Worm (Caenorhabditis elegans) whole organism, L4 larva: ENCODE data around the gene Y38F2AR.12.

ENCODE experiments used
- F37D6.2 ChIP-seq: sonication (generic microtip); optimal IDR thresholded peaks from 2 replicates; lab custom pipeline; 2016; ENCODE audit warnings: mild to moderate bottlenecking, missing genetic modification characterization, missing compliant biosample characterization
- F49E8.2 ChIP-seq: sonication (generic microtip); optimal IDR thresholded peaks from 2 replicates; lab custom pipeline; 2016; ENCODE audit warnings: missing compliant biosample characterization, mild to moderate bottlenecking, missing genetic modification characterization, borderline replicate concordance
- T20F7.1 ChIP-seq: fragments of 200-800 bp; sonication (Bioruptor generic); optimal IDR thresholded peaks from 2 replicates; lab custom pipeline; 2018; ENCODE audit warnings: mild to moderate bottlenecking, missing genetic modification characterization, missing compliant biosample characterization
- Y105C5A.15 ChIP-seq: fragments of 200-800 bp; sonication (Bioruptor generic); IDR thresholded peaks from 2 replicates; pipeline ENCODE4 v1.3.6; 2022; ENCODE audit warnings: missing genetic modification characterization, missing compliant biosample characterization
- Y48G9A.11 ChIP-seq: fragments of 200-800 bp; sonication (Bioruptor generic); IDR thresholded peaks from 2 replicates; pipeline ENCODE4 v1.3.6; 2022; ENCODE audit warnings: missing genetic modification reagents, missing genetic modification characterization, missing compliant biosample characterization
- ZK337.2 ChIP-seq: fragments of 200-800 bp; sonication (Bioruptor generic); IDR thresholded peaks from 2 replicates; pipeline ENCODE4 v1.3.6; 2022; ENCODE audit warnings: missing genetic modification reagents, missing genetic modification characterization, missing compliant biosample characterization
- aha-1 ChIP-seq: fragments of 150-350 bp; peaks from one replicate; lab custom pipeline; 2014; ENCODE audit warnings: missing biosample characterization, missing genetic modification characterization
- aly-2 ChIP-seq: sonication (generic microtip); optimal IDR thresholded peaks from 2 replicates; lab custom pipeline; 2018; ENCODE audit warnings: missing biosample characterization, missing genetic modification characterization
- ama-1 ChIP-seq: fragments of 150-350 bp; optimal IDR thresholded peaks from 2 replicates; lab custom pipeline; 2014; ENCODE audit warnings: inconsistent platforms, mixed read lengths
- ceh-20 ChIP-seq: fragments of 200-800 bp; sonication (Bioruptor generic); IDR thresholded peaks from 2 replicates; pipeline ENCODE4 v1.3.6; 2022; ENCODE audit warnings: missing genetic modification reagents, missing genetic modification characterization, missing compliant biosample characterization
- ceh-28 ChIP-seq: fragments of 150-350 bp; optimal IDR thresholded peaks from 2 replicates; lab custom pipeline; 2014; ENCODE audit warnings: missing biosample characterization, missing genetic modification reagents, missing genetic modification characterization
- ceh-44 ChIP-seq: fragments of 200-800 bp; sonication (Bioruptor generic); IDR thresholded peaks from 2 replicates; pipeline ENCODE4 v1.3.6; 2022; ENCODE audit warnings: missing genetic modification reagents, missing genetic modification characterization, missing compliant biosample characterization
- ceh-82 ChIP-seq: sonication (generic microtip); optimal IDR thresholded peaks from 2 replicates; lab custom pipeline; 2017; ENCODE audit warnings: missing biosample characterization, missing genetic modification characterization
- ces-1 ChIP-seq: fragments of 150-350 bp; sonication (generic microtip); optimal IDR thresholded peaks from 4 replicates; lab custom pipeline; 2014; ENCODE audit warnings: missing biosample characterization, missing genetic modification reagents, missing genetic modification characterization
- ctbp-1 ChIP-seq: fragments of 200-800 bp; sonication (Bioruptor generic); IDR thresholded peaks from 2 replicates; pipeline ENCODE4 v1.3.6; 2022; ENCODE audit warnings: missing genetic modification reagents, missing genetic modification characterization, missing compliant biosample characterization
- daf-19 ChIP-seq: fragments of 200-800 bp; sonication (Bioruptor generic); conservative IDR thresholded peaks from 2 replicates; pipeline ENCODE4 v1.3.6; 2022; ENCODE audit warnings: missing genetic modification characterization, missing compliant biosample characterization
- egl-43 ChIP-seq: fragments of 200-800 bp; sonication (Bioruptor generic); IDR thresholded peaks from 2 replicates; pipeline ENCODE4 v1.3.6; 2022; ENCODE audit warnings: missing genetic modification reagents, missing genetic modification characterization, missing compliant biosample characterization
- fos-1 ChIP-seq: fragments of 150-350 bp; optimal IDR thresholded peaks from 2 replicates; lab custom pipeline; 2014; ENCODE audit warnings: missing biosample characterization, missing genetic modification characterization
- gei-8 ChIP-seq: fragments of 200-800 bp; sonication (Bioruptor generic); optimal IDR thresholded peaks from 2 replicates; lab custom pipeline; 2018; ENCODE audit warnings: mild to moderate bottlenecking, missing genetic modification characterization, missing compliant biosample characterization
- hlh-11 ChIP-seq: fragments of 200-800 bp; sonication (Bioruptor generic); optimal IDR thresholded peaks from 2 replicates; lab custom pipeline; 2018; ENCODE audit warnings: mild to moderate bottlenecking, missing genetic modification characterization, missing compliant biosample characterization
- hmg-1.1 ChIP-seq: fragments of 200-800 bp; sonication (Bioruptor generic); IDR thresholded peaks from 2 replicates; pipeline ENCODE4 v1.3.6; 2022; ENCODE audit warnings: missing genetic modification reagents, missing genetic modification characterization, missing compliant biosample characterization
- lim-7 ChIP-seq: fragments of 200-800 bp; sonication (Bioruptor generic); IDR thresholded peaks from 2 replicates; pipeline ENCODE4 v1.3.6; 2022; ENCODE audit warnings: missing genetic modification characterization, missing compliant biosample characterization
- lin-15B ChIP-seq: fragments of 150-350 bp; sonication (generic microtip); optimal IDR thresholded peaks from 3 replicates; lab custom pipeline; 2014; ENCODE audit warnings: missing biosample characterization, missing genetic modification characterization
- lin-29 ChIP-seq: fragments of 200-800 bp; sonication (Bioruptor generic); IDR thresholded peaks from 2 replicates; pipeline ENCODE4 v1.3.6; 2022; ENCODE audit warnings: missing genetic modification reagents, missing genetic modification characterization, missing compliant biosample characterization
- lin-38 ChIP-seq: fragments of 200-800 bp; sonication (Bioruptor generic); IDR thresholded peaks from 2 replicates; pipeline ENCODE4 v1.3.6; 2022; ENCODE audit warnings: missing genetic modification reagents, missing genetic modification characterization, missing compliant biosample characterization
- lin-39 ChIP-seq: fragments of 150-350 bp; optimal IDR thresholded peaks from 2 replicates; lab custom pipeline; 2014; ENCODE audit warnings: missing biosample characterization, missing genetic modification reagents, missing genetic modification characterization
- lsy-2 ChIP-seq, 2 experiments: fragments of 150-350 bp in 1 of 2; sonication (generic microtip) in 1 of 2; optimal IDR thresholded peaks; 2 replicates each; lab custom pipeline; 2014 to 2017; ENCODE audit warnings: missing biosample characterization in 2 of 2, missing genetic modification characterization in 2 of 2
- madf-5 ChIP-seq, 2 experiments: fragments of 200-800 bp; sonication (Bioruptor generic); IDR thresholded peaks; 2 replicates each; pipeline ENCODE4 v1.3.6; 2022; ENCODE audit warnings: missing compliant biosample characterization in 2 of 2, missing genetic modification characterization in 2 of 2
- mdt-29 ChIP-seq: fragments of 200-800 bp; sonication (Bioruptor generic); IDR thresholded peaks from 2 replicates; pipeline ENCODE4 v1.3.6; 2022; ENCODE audit warnings: missing genetic modification reagents, missing genetic modification characterization, missing compliant biosample characterization
- mes-2 ChIP-seq: sonication (generic microtip); optimal IDR thresholded peaks from 2 replicates; lab custom pipeline; 2016; ENCODE audit warnings: missing genotype, mild to moderate bottlenecking, missing genetic modification characterization, missing compliant biosample characterization; ENCODE audit not compliant: poor library complexity, severe bottlenecking
- mxl-2 ChIP-seq: fragments of 200-800 bp; sonication (Bioruptor generic); conservative IDR thresholded peaks from 2 replicates; pipeline ENCODE4 v1.3.6; 2022; ENCODE audit warnings: missing genetic modification reagents, missing genetic modification characterization, missing compliant biosample characterization
- mxl-3 ChIP-seq: fragments of 200-800 bp; sonication (Bioruptor generic); optimal IDR thresholded peaks from 2 replicates; lab custom pipeline; 2018; ENCODE audit warnings: mild to moderate bottlenecking, missing genetic modification characterization, missing compliant biosample characterization
- nhr-11 ChIP-seq: fragments of 150-350 bp; optimal IDR thresholded peaks from 2 replicates; lab custom pipeline; 2014; ENCODE audit warnings: missing biosample characterization, missing genetic modification characterization
- nhr-111 ChIP-seq: fragments of 200-800 bp; sonication (Bioruptor generic); optimal IDR thresholded peaks from 2 replicates; lab custom pipeline; 2018; ENCODE audit warnings: mild to moderate bottlenecking, missing genetic modification characterization, missing compliant biosample characterization
- nhr-28 ChIP-seq: fragments of 150-350 bp; optimal IDR thresholded peaks from 2 replicates; lab custom pipeline; 2014; ENCODE audit warnings: missing biosample characterization, missing genetic modification characterization
- pha-4 ChIP-seq, 2 experiments: fragments of 150-350 bp in 1 of 2; fragments of 200-800 bp in 1 of 2; sonication (Bioruptor generic) in 1 of 2; IDR thresholded peaks in 1 of 2; optimal IDR thresholded peaks in 1 of 2; 2 replicates each; pipeline versions ENCODE4 v1.3.6 to Lab custom; 2014 to 2022; ENCODE audit warnings: missing genetic modification characterization in 2 of 2, missing genetic modification reagents in 2 of 2, missing biosample characterization in 1 of 2, missing compliant biosample characterization in 1 of 2
- snpc-1.2 ChIP-seq: fragments of 200-800 bp; sonication (Bioruptor generic); IDR thresholded peaks from 2 replicates; pipeline ENCODE4 v1.3.6; 2022; ENCODE audit warnings: missing genetic modification reagents, missing genetic modification characterization, missing compliant biosample characterization
- snpc-4 ChIP-seq: fragments of 150-350 bp; optimal IDR thresholded peaks from 2 replicates; lab custom pipeline; 2014; ENCODE audit warnings: missing biosample characterization, missing genetic modification characterization
- spr-1 ChIP-seq: sonication (generic microtip); optimal IDR thresholded peaks from 2 replicates; lab custom pipeline; 2016; ENCODE audit warnings: mild to moderate bottlenecking, missing genetic modification characterization, missing compliant biosample characterization
- tag-97 ChIP-seq: fragments of 200-800 bp; sonication (Bioruptor generic); IDR thresholded peaks from 2 replicates; pipeline ENCODE4 v1.3.6; 2022; ENCODE audit warnings: missing genetic modification characterization, missing compliant biosample characterization
- tra-1 ChIP-seq: fragments of 200-800 bp; sonication (Bioruptor generic); IDR thresholded peaks from 2 replicates; pipeline ENCODE4 v1.3.6; 2022; ENCODE audit warnings: missing genetic modification reagents, missing genetic modification characterization, missing compliant biosample characterization
- unc-62 ChIP-seq, 3 experiments: fragments of 150-350 bp in 1 of 3; sonication (generic microtip); optimal IDR thresholded peaks in 2 of 3; peaks in 1 of 3; 1 replicate in 1 of 3; 2 replicates in 2 of 3; lab custom pipeline; 2014 to 2017; ENCODE audit warnings: missing biosample characterization in 3 of 3, missing genetic modification characterization in 3 of 3, missing genetic modification reagents in 3 of 3, missing genotype in 1 of 3
- zag-1 ChIP-seq: fragments of 150-350 bp; optimal IDR thresholded peaks from 2 replicates; lab custom pipeline; 2014; ENCODE audit warnings: missing biosample characterization, missing genetic modification characterization
- zfp-3 ChIP-seq: fragments of 200-800 bp; sonication (Bioruptor generic); conservative IDR thresholded peaks from 2 replicates; pipeline ENCODE4 v1.3.6; 2022; ENCODE audit warnings: missing genetic modification reagents, missing genetic modification characterization, missing compliant biosample characterization
- ztf-11 ChIP-seq: fragments of 150-350 bp; optimal IDR thresholded peaks from 2 replicates; lab custom pipeline; 2014; ENCODE audit warnings: missing biosample characterization, missing genetic modification characterization
- ztf-7 ChIP-seq: fragments of 150-350 bp; optimal IDR thresholded peaks from 2 replicates; lab custom pipeline; 2014; ENCODE audit warnings: missing biosample characterization, missing genetic modification characterization

The Y38F2AR.12 gene

DNA sequence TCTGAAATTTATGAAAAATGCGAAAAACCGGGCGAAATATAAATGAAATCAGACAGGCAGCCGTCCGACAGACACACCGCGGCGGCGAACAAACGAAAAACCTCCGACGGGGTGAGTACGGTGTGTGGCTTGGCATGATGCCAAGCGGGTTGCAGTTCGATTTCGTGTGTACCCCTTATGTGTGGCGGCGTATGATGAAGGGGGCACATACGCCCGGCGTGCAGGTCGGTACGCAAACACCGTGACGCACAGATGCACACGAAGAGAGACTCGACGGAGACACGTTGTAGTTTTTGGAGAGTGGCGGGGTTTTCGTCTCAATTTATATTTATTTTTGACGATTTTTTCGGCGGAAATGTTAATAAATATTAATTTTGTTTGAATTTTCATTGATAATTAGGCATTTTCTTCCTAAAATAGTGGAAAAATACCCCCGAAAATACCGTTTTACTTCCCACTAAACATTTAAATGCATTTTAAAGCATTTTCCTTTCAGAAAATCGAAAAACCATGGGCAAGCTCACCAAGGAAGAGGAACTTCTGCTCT is 23.2 kb downstream of the Y38F2AR.12 start, which contains the start of gene trap-3 (continued):
- peak; percentile 94 for TF ChIP-seq tra-1 (GFP tag; lab: Robert Waterston, UW)
- TF ChIP-seq ctbp-1 (GFP tag; lab: Robert Waterston, UW): peak; percentile 94
- TF ChIP-seq madf-5 (GFP tag; IDR thresholded peaks at IDR 0.05; lab: Robert Waterston, UW): 0 out of 4 replicates have a peak, but pooled peaks of 1 of the 2 experiments have one; percentile 28
- peak; percentile 98 for TF ChIP-seq hmg-1.1 (GFP tag; lab: Robert Waterston, UW)
- TF ChIP-seq aly-2: no peak
- TF ChIP-seq gei-8: peak; percentile 60
- peak; percentile 93 for TF ChIP-seq mdt-29
- TF ChIP-seq aha-1 (tag; lab: Kevin White, UChicago): peak; percentile 99
- TF ChIP-seq mes-2 (tag; lab: Kevin White, UChicago): peak; percentile 91
- no peak for TF ChIP-seq unc-62 (GFP tag; optimal IDR thresholded peaks at IDR 0.05 in 1 of 2; lab: Kevin White, UChicago)
- no peak for TF ChIP-seq unc-62 (tag; optimal IDR thresholded peaks at IDR 0.05; lab: Kevin White, UChicago)
- peak; percentile 95 for TF ChIP-seq zfp-3
- TF ChIP-seq Y105C5A.15 (GFP tag; lab: Robert Waterston, UW): peak; percentile 71; the same call in 1 of the 2 replicates
- TF ChIP-seq F49E8.2 (tag; lab: Kevin White, UChicago): peak; percentile 86
- TF ChIP-seq hlh-11 (tag; lab: Kevin White, UChicago): peak; percentile 98
- TF ChIP-seq snpc-4 (tag; lab: Kevin White, UChicago): peak; percentile 11
- peak; percentile 87 for TF ChIP-seq pha-4 (GFP tag; IDR thresholded peaks at IDR 0.05; lab: Robert Waterston, UW)
- no peak for TF ChIP-seq pha-4 (tag; optimal IDR thresholded peaks at IDR 0.05; lab: Kevin White, UChicago)
- peak; percentile 38 for TF ChIP-seq nhr-111 (GFP tag; lab: Kevin White, UChicago)
- TF ChIP-seq lim-7 (GFP tag; lab: Robert Waterston, UW): peak; percentile 67
- TF ChIP-seq fos-1 (tag; lab: Kevin White, UChicago): no peak
- TF ChIP-seq nhr-28: peak; percentile 92
- TF ChIP-seq ceh-20 (GFP tag; lab: Robert Waterston, UW): peak; percentile 95
- TF ChIP-seq spr-1 (tag; lab: Kevin White, UChicago): peak; percentile 95
- TF ChIP-seq lin-38 (GFP tag; lab: Robert Waterston, UW): peak; percentile 98
- TF ChIP-seq ceh-28 (tag; lab: Kevin White, UChicago): no peak
- TF ChIP-seq lin-39 (tag; lab: Kevin White, UChicago): no peak
- peak; percentile 79 for TF ChIP-seq mxl-2 (GFP tag; lab: Robert Waterston, UW)
- TF ChIP-seq, all 104 proteins: peak for 83

ce11 chrIV:2387970-2388705 is 24.1 kb downstream of the Y38F2AR.12 start, which contains the start of gene sec-61.B:
Gene sec-61.B (minus strand): TSS chrIV:2388675.
- TF ChIP-seq ces-1 (GFP tag; lab: Kevin White, UChicago) (no peak), daf-19 (GFP tag; lab: Robert Waterston, UW) (peak; percentile 76), egl-43 (GFP tag; lab: Robert Waterston, UW) (0 out of 2 replicates have a peak, but pooled peaks have one; percentile 21), pha-4 (GFP tag; IDR thresholded peaks at IDR 0.05; lab: Robert Waterston, UW) (no peak), pha-4 (tag; optimal IDR thresholded peaks at IDR 0.05; lab: Kevin White, UChicago) (no peak), ztf-11 (tag; lab: Kevin White, UChicago) (no peak), T20F7.1 (GFP tag; lab: Kevin White, UChicago) (no peak), ztf-7 (tag; lab: Kevin White, UChicago) (no peak), zag-1 (tag; lab: Kevin White, UChicago) (no peak), lsy-2 (tag; optimal IDR thresholded peaks at IDR 0.05; lab: Kevin White, UChicago) (peak in 1 of 2 experiments; percentile 62), mxl-3 (GFP tag; lab: Kevin White, UChicago) (no peak), lin-39 (tag; lab: Kevin White, UChicago) (no peak), aly-2 (no peak), nhr-11 (no peak), F37D6.2 (no peak), ctbp-1 (GFP tag; lab: Robert Waterston, UW) (no peak), ceh-44 (GFP tag; lab: Robert Waterston, UW) (no peak), ZK337.2 (GFP tag; lab: Robert Waterston, UW) (no peak), lin-15B (tag; lab: Kevin White, UChicago) (no peak), snpc-1.2 (GFP tag; lab: Robert Waterston, UW) (no peak), ceh-82 (tag; lab: Kevin White, UChicago) (no peak), tag-97 (GFP tag; lab: Robert Waterston, UW) (no peak), lin-29 (no peak), Y48G9A.11 (GFP tag; lab: Robert Waterston, UW) (0 out of 2 replicates have a peak, but pooled peaks have one; percentile 36), ama-1 (lab: Kevin White, UChicago) (no peak), fos-1 (tag; lab: Kevin White, UChicago) (no peak), spr-1 (tag; lab: Kevin White, UChicago) (peak; percentile 24)
